Worm (Caenorhabditis elegans) whole organism, midembryonic: Measurements from ENCODE around the gene T02G5.15.

Source experiments
- T22C8.4 ChIP-seq: fragments of 200-800 bp; sonication (Bioruptor generic); IDR thresholded peaks from 2 replicates; pipeline ENCODE4 v1.3.6; 2022; ENCODE audit warnings: missing genetic modification characterization, missing compliant biosample characterization
- cog-1 ChIP-seq: sonication (generic microtip); optimal IDR thresholded peaks from 2 replicates; lab custom pipeline; 2016; ENCODE audit warnings: missing genetic modification characterization, missing compliant biosample characterization
- flt-1 ChIP-seq: fragments of 200-800 bp; sonication (Bioruptor generic); IDR thresholded peaks from 2 replicates; pipeline ENCODE4 v1.3.6; 2022; ENCODE audit warnings: missing genetic modification characterization, missing compliant biosample characterization
- klf-2 ChIP-seq: fragments of 200-800 bp; sonication (Bioruptor generic); conservative IDR thresholded peaks from 2 replicates; pipeline ENCODE4 v1.3.6; 2022; ENCODE audit warnings: missing genetic modification reagents, missing genetic modification characterization, missing compliant biosample characterization
- med-1 ChIP-seq: sonication (generic microtip); optimal IDR thresholded peaks from 2 replicates; lab custom pipeline; 2017; ENCODE audit warnings: missing genetic modification characterization, mild to moderate bottlenecking, missing compliant biosample characterization, antibody characterized with exemption, missing genetic modification reagents; ENCODE audit not compliant: insufficient read depth
- ref-1 ChIP-seq: fragments of 200-800 bp; sonication (Bioruptor generic); conservative IDR thresholded peaks from 2 replicates; pipeline ENCODE4 v1.3.6; 2022; ENCODE audit warnings: missing genetic modification reagents, missing genetic modification characterization, missing compliant biosample characterization
- tab-1 ChIP-seq: fragments of 200-800 bp; sonication (Bioruptor generic); IDR thresholded peaks from 2 replicates; pipeline ENCODE4 v1.3.6; 2022; ENCODE audit warnings: missing genetic modification characterization, missing compliant biosample characterization
- ztf-23 ChIP-seq: fragments of 200-800 bp; sonication (Bioruptor generic); IDR thresholded peaks from 2 replicates; pipeline ENCODE4 v1.3.6; 2022; ENCODE audit warnings: missing genetic modification reagents, missing genetic modification characterization, missing compliant biosample characterization
- ztf-29 ChIP-seq: fragments of 200-800 bp; sonication (Bioruptor generic); IDR thresholded peaks from 2 replicates; pipeline ENCODE4 v1.3.6; 2022; ENCODE audit warnings: missing genetic modification reagents, missing genetic modification characterization, missing compliant biosample characterization

The T02G5.15 gene

ce11 chrII:7116350-7116749, 32.2 kb downstream of the T02G5.15 start, which contains the start of gene spon-1:
TSS of gene spon-1 (plus strand) at chrII:7116557.
- no peak for TF ChIP-seq ztf-23 (GFP tag; lab: Robert Waterston, UW)
- no peak for TF ChIP-seq ref-1
- no peak for TF ChIP-seq T22C8.4
- TF ChIP-seq med-1, result no peak
- TF ChIP-seq cog-1 (tag; lab: Kevin White, UChicago), result no peak
- TF ChIP-seq ztf-29 (GFP tag; lab: Robert Waterston, UW), result no peak
- TF ChIP-seq klf-2 (GFP tag; lab: Robert Waterston, UW), result no peak

ce11 chrII:7119525-7119924, 35.4 kb downstream of the T02G5.15 start:
- TF ChIP-seq ref-1, result no peak
- no peak for TF ChIP-seq tab-1
- no peak for TF ChIP-seq cog-1 (tag; lab: Kevin White, UChicago)
- no peak for TF ChIP-seq med-1
- TF ChIP-seq flt-1 (GFP tag; lab: Robert Waterston, UW), result no peak
- TF ChIP-seq T22C8.4, result no peak
- TF ChIP-seq ztf-23 (GFP tag; lab: Robert Waterston, UW), result no peak
- no peak for TF ChIP-seq klf-2 (GFP tag; lab: Robert Waterston, UW)
- no peak for TF ChIP-seq ztf-29 (GFP tag; lab: Robert Waterston, UW)

- TF ChIP-seq flt-1 (GFP tag; lab: Robert Waterston, UW), result no peak
- TF ChIP-seq ztf-29 (GFP tag; lab: Robert Waterston, UW), result no peak
- TF ChIP-seq tab-1, result no peak
- TF ChIP-seq med-1, result no peak
- no peak for TF ChIP-seq klf-2 (GFP tag; lab: Robert Waterston, UW)
- TF ChIP-seq T22C8.4, result no peak
These were observed 37.7 kb downstream of the T02G5.15 start, which contains the start of gene F10E7.2 for ce11 chrII:7121762-7122292. TSS of gene F10E7.2 (plus strand) at chrII:7122242.

- TF ChIP-seq T22C8.4 (no peak), cog-1 (tag; lab: Kevin White, UChicago) (no peak), ref-1 (no peak), ztf-29 (GFP tag; lab: Robert Waterston, UW) (no peak), med-1 (no peak)
These were observed 38.7 kb downstream of the T02G5.15 start, which contains the start of gene F10E7.11 for ce11 chrII:7122661-7123418. TSS of gene F10E7.11 (minus strand) at chrII:7122892.

ce11 chrII:7126457-7126856, 42.3 kb downstream of the T02G5.15 start, which contains the start of gene F10E7.1:
TSS of gene F10E7.1 (plus strand) at chrII:7126757.
- no peak for TF ChIP-seq cog-1 (tag; lab: Kevin White, UChicago)
- no peak for TF ChIP-seq flt-1 (GFP tag; lab: Robert Waterston, UW)
- TF ChIP-seq tab-1, result no peak

ce11 chrII:7131871-7132693, 48.0 kb downstream of the T02G5.15 start, which contains the start of the genes T07F8.4 and gld-3:
TSS of gene T07F8.4 (minus strand) at chrII:7132032.
TSS of gene gld-3 (plus strand) at chrII:7132643.
- TF ChIP-seq med-1, result no peak
- TF ChIP-seq flt-1 (GFP tag; lab: Robert Waterston, UW), result no peak
- no peak for TF ChIP-seq cog-1 (tag; lab: Kevin White, UChicago)
- no peak for TF ChIP-seq ref-1
- TF ChIP-seq ztf-29 (GFP tag; lab: Robert Waterston, UW), result no peak
- no peak for TF ChIP-seq klf-2 (GFP tag; lab: Robert Waterston, UW)
- no peak for TF ChIP-seq tab-1
- TF ChIP-seq T22C8.4, result no peak
- no peak for TF ChIP-seq ztf-23 (GFP tag; lab: Robert Waterston, UW)

ce11 chrII:7139064-7139463, 54.9 kb downstream of the T02G5.15 start:
- TF ChIP-seq klf-2 (GFP tag; lab: Robert Waterston, UW), result no peak
- TF ChIP-seq ztf-23 (GFP tag; lab: Robert Waterston, UW), result no peak
- no peak for TF ChIP-seq flt-1 (GFP tag; lab: Robert Waterston, UW)
- TF ChIP-seq T22C8.4, result no peak
- no peak for TF ChIP-seq med-1
- no peak for TF ChIP-seq ref-1
- TF ChIP-seq tab-1, result no peak
- no peak for TF ChIP-seq ztf-29 (GFP tag; lab: Robert Waterston, UW)
- TF ChIP-seq cog-1 (tag; lab: Kevin White, UChicago), result no peak
